Fruit fly (Drosophila melanogaster) whole organism, adult: ENCODE results near the gene CG15027.
A peak's percentile ranks its signal among the peaks of the same experiment; 100 is the strongest.

Experiments used
- bab1 ChIP-seq: fragments of 200-800 bp; sonication (Bioruptor generic); optimal IDR thresholded peaks from 3 replicates; lab custom pipeline; 2019; ENCODE audit warnings: missing biosample characterization, mild to moderate bottlenecking, missing genetic modification characterization, moderate library complexity
- kay ChIP-seq: fragments of 200-800 bp; sonication (Bioruptor generic); peaks from one replicate; lab custom pipeline; 2016; ENCODE audit warnings: missing biosample characterization, missing genetic modification characterization, borderline replicate concordance
- pad ChIP-seq: fragments of 200-800 bp; sonication (Bioruptor generic); optimal IDR thresholded peaks from 3 replicates; lab custom pipeline; 2017; ENCODE audit warnings: missing biosample characterization, missing genetic modification characterization, mild to moderate bottlenecking, moderate library complexity, missing genetic modification reagents

dm6 chrX:15078394-15078793 lies 7.2 kb downstream of the CG15027 start:
- TF ChIP-seq kay = peak; percentile 73
- no peak for TF ChIP-seq bab1 (GFP tag; lab: Kevin White, UChicago)
- no peak for TF ChIP-seq pad
